Worm (Caenorhabditis elegans) whole organism, L4 larva: ENCODE data around the gene F19B10.1.

Experiments used
- nhr-237 ChIP-seq: sonication (generic microtip); optimal IDR thresholded peaks from 2 replicates; lab custom pipeline; 2017; ENCODE audit warnings: missing biosample characterization, missing genetic modification characterization
- pqm-1 ChIP-seq: sonication (generic microtip); optimal IDR thresholded peaks from 2 replicates; lab custom pipeline; 2017; ENCODE audit warnings: missing biosample characterization, missing genetic modification characterization
- snpc-4 ChIP-seq: fragments of 150-350 bp; optimal IDR thresholded peaks from 2 replicates; lab custom pipeline; 2014; ENCODE audit warnings: missing biosample characterization, missing genetic modification characterization

- TF ChIP-seq snpc-4 (tag; lab: Kevin White, UChicago) = no peak
- TF ChIP-seq nhr-237 = no peak
- peak; percentile 26 for TF ChIP-seq pqm-1 (tag; lab: Kevin White, UChicago)
Observed at ce11 chrII:3661932-3662331, 21.1 kb upstream of the F19B10.1 start, which contains the start of gene F19B10.13.
